Fruit fly (Drosophila melanogaster) whole organism, pupa: Measurements from ENCODE around the gene Gapvd1.
A peak's percentile ranks its signal among the peaks of the same experiment; 100 is the strongest.

Experiments used
- CG10348 ChIP-seq: fragments of 200-800 bp; sonication (Bioruptor generic); IDR thresholded peaks from 2 replicates; pipeline ENCODE4 v1.3.6; 2022; ENCODE audit warnings: missing biosample characterization, missing genetic modification characterization
- CG12605 ChIP-seq: fragments of 200-800 bp; sonication (Bioruptor generic); IDR thresholded peaks from 2 replicates; pipeline ENCODE4 v1.3.6; 2022; ENCODE audit warnings: missing biosample characterization, missing genetic modification characterization
- CG13204 ChIP-seq: fragments of 200-800 bp; sonication (Bioruptor generic); optimal IDR thresholded peaks from 2 replicates; lab custom pipeline; 2018; ENCODE audit warnings: missing biosample characterization, mild to moderate bottlenecking, missing genetic modification characterization, moderate library complexity
- CG14655 ChIP-seq: fragments of 200-800 bp; sonication (Bioruptor generic); optimal IDR thresholded peaks from 3 replicates; lab custom pipeline; 2017; ENCODE audit warnings: mild to moderate bottlenecking, missing biosample characterization, missing genetic modification reagents, missing genetic modification characterization
- CG15710 ChIP-seq: fragments of 200-800 bp; sonication (Bioruptor generic); optimal IDR thresholded peaks from 2 replicates; lab custom pipeline; 2018; ENCODE audit warnings: missing biosample characterization, mild to moderate bottlenecking, missing genetic modification characterization, moderate library complexity
- CG17806 ChIP-seq: fragments of 200-800 bp; sonication (Bioruptor generic); optimal IDR thresholded peaks from 2 replicates; lab custom pipeline; 2018; ENCODE audit warnings: missing biosample characterization, mild to moderate bottlenecking, missing genetic modification characterization, moderate library complexity
- CG32121 ChIP-seq: fragments of 200-800 bp; sonication (Bioruptor generic); IDR thresholded peaks from 2 replicates; pipeline ENCODE4 v1.3.6; 2022; ENCODE audit warnings: missing biosample characterization, missing genetic modification characterization
- CG34367 ChIP-seq: fragments of 200-800 bp; sonication (Bioruptor generic); optimal IDR thresholded peaks from 2 replicates; lab custom pipeline; 2018; ENCODE audit warnings: missing biosample characterization, mild to moderate bottlenecking, missing genetic modification characterization
- CG4496 ChIP-seq: fragments of 200-800 bp; sonication (Bioruptor generic); IDR thresholded peaks from 3 replicates; pipeline ENCODE4 v1.3.6; 2022; ENCODE audit warnings: missing biosample characterization, missing genetic modification characterization
- CG8159 ChIP-seq: fragments of 200-800 bp; sonication (Bioruptor generic); optimal IDR thresholded peaks from 3 replicates; lab custom pipeline; 2018; ENCODE audit warnings: missing biosample characterization, mild to moderate bottlenecking, missing genetic modification characterization, moderate library complexity
- CG8301 ChIP-seq: fragments of 200-800 bp; sonication (Bioruptor generic); optimal IDR thresholded peaks from 2 replicates; lab custom pipeline; 2018; ENCODE audit warnings: missing biosample characterization, mild to moderate bottlenecking, missing genetic modification characterization
- CG9948 ChIP-seq: fragments of 200-800 bp; sonication (Bioruptor generic); optimal IDR thresholded peaks from 2 replicates; lab custom pipeline; 2018; ENCODE audit warnings: missing biosample characterization, mild to moderate bottlenecking, missing genetic modification characterization, moderate library complexity
- D1 ChIP-seq: fragments of 200-800 bp; sonication (Bioruptor generic); optimal IDR thresholded peaks from 2 replicates; lab custom pipeline; 2018; ENCODE audit warnings: missing biosample characterization, mild to moderate bottlenecking, missing genetic modification characterization, moderate library complexity
- EcR ChIP-seq: fragments of 200-800 bp; sonication (Bioruptor generic); optimal IDR thresholded peaks from 3 replicates; lab custom pipeline; 2019; ENCODE audit warnings: missing biosample characterization, missing genetic modification characterization, mild to moderate bottlenecking, moderate library complexity, missing genetic modification reagents
- Ets98B ChIP-seq: fragments of 200-800 bp; sonication (Bioruptor generic); IDR thresholded peaks from 2 replicates; pipeline ENCODE4 v1.3.6; 2022; ENCODE audit warnings: missing biosample characterization, missing genetic modification characterization
- Pif1A ChIP-seq: fragments of 200-800 bp; sonication (Bioruptor generic); optimal IDR thresholded peaks from 3 replicates; lab custom pipeline; 2016; ENCODE audit warnings: missing biosample characterization, missing genetic modification characterization
- Pif1B ChIP-seq: fragments of 200-800 bp; sonication (Bioruptor generic); optimal IDR thresholded peaks from 3 replicates; lab custom pipeline; 2016; ENCODE audit warnings: missing biosample characterization, missing genetic modification characterization
- Snoo ChIP-seq: fragments of 200-800 bp; sonication (Bioruptor generic); optimal IDR thresholded peaks from 3 replicates; lab custom pipeline; 2017; ENCODE audit warnings: missing biosample characterization, mild to moderate bottlenecking, missing genetic modification characterization, inconsistent platforms
- fd96Ca ChIP-seq: fragments of 200-800 bp; sonication (Bioruptor generic); IDR thresholded peaks from 3 replicates; pipeline ENCODE4 v1.3.6; 2022; ENCODE audit warnings: missing biosample characterization, missing genetic modification characterization
- gl ChIP-seq: fragments of 200-800 bp; sonication (Bioruptor generic); optimal IDR thresholded peaks from 2 replicates; lab custom pipeline; 2018; ENCODE audit warnings: missing biosample characterization, mild to moderate bottlenecking, missing genetic modification characterization

Gapvd1 gene

DNA sequence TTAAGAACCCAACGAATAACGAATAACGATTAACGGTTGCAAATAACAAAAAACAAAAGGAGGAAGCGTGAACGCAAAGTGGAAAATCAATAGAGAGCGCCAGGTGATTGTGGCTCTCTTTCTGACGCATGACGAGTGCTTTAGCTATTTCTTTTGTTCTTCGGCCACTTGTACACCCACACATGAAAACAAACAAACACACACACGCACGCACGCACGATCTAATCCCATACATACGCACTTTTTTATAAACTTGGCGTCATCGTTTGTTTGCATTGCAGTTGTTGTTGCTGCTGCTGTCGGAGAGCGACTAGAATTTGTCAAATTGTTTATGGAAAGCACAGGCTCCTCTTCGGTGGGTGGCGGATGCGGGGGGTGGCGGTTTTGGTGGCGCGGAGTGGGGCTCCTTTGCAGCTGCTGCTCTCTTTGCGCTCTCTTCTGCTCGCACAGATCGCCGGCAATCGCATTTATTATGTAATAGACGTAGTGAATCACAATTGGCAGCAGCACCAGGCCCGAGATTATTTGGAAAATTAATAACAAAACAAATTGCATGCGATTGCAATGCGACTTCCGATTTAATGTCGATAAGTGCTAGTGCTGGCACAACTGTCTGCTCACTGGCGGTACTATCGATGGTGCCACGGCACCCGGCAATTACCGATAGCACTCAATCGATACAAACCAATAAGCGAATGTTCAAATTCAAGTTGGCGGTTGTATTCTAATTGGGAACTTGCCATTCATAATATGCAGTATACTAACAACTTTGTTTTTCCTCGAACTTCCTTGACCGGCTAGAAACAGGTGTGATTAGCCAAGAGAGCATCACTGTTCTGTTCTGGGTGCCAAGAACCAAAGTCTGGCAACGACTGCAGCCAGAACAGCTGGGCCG lies 14.0 kb downstream of the Gapvd1 start:
- no peak for TF ChIP-seq CG14655
- TF ChIP-seq CG32121 (GFP tag; lab: Robert Waterston, UW), result 0 out of 2 replicates have a peak, but pooled peaks have one; percentile 8
- TF ChIP-seq CG15710 (tag; lab: Kevin White, UChicago), result peak; percentile 25
- no peak for TF ChIP-seq gl (tag; lab: Kevin White, UChicago)
- TF ChIP-seq CG9948 (tag; lab: Kevin White, UChicago), result no peak
- TF ChIP-seq CG8159 (tag; lab: Kevin White, UChicago), result no peak
- TF ChIP-seq CG34367 (tag; lab: Kevin White, UChicago), result no peak
- no peak for TF ChIP-seq Pif1A (GFP tag; lab: Kevin White, UChicago)

DNA sequence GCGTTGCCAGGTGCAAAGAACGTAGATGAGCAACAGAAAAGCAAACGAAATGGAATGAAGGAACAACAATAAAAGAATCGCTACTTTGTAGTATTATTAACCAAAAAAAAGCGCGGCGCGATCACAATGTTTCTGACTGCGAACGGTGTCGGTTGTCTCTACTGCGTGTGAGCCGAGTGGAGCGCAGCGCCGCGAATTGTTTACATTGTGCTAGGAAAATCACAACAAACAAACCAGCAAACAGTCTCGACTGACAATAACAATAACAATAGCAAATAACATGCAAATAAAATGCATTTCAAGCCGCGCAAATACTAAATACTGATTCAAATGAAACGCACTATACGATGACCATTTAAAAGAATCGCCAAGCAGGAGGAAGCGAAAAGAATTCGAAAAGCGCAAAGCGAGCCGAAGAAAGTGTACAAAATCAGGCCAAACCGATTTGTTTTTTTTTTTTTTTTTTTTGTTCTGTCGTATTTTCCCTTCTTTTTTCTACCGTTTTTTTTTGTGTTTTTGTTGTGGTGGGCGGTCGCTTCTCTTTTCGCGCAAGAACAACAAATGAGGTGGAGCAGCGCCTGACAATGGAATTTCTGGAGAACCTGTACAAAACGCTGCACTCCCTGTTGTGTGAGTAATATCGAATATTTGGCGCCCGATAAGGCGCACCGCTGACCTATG lies 14.8 kb downstream of the Gapvd1 start, which contains the start of the genes CG34348 and Kap3:
CG34348 (plus strand) TSS at position 6 of the 681 bp plus-strand sequence.
Kap3 (minus strand) TSS at position 217 of the 681 bp plus-strand sequence.
- TF ChIP-seq CG15710 (tag; lab: Kevin White, UChicago) (no peak), Snoo (tag; lab: Kevin White, UChicago) (peak; percentile 40), CG17806 (tag; lab: Kevin White, UChicago) (no peak), Ets98B (GFP tag; lab: Robert Waterston, UW) (no peak; the same call in 1 of the 2 replicates), CG10348 (GFP tag; lab: Robert Waterston, UW) (no peak), Pif1A (GFP tag; lab: Kevin White, UChicago) (peak; percentile 47), Pif1B (no peak), gl (tag; lab: Kevin White, UChicago) (no peak), CG14655 (peak; percentile 19), CG32121 (GFP tag; lab: Robert Waterston, UW) (peak; percentile 60; the same call in 1 of the 2 replicates), CG12605 (GFP tag; lab: Robert Waterston, UW) (peak; percentile 75), CG4496 (GFP tag; lab: Robert Waterston, UW) (peak; percentile 9; the same call in 1 of the 3 replicates)

DNA sequence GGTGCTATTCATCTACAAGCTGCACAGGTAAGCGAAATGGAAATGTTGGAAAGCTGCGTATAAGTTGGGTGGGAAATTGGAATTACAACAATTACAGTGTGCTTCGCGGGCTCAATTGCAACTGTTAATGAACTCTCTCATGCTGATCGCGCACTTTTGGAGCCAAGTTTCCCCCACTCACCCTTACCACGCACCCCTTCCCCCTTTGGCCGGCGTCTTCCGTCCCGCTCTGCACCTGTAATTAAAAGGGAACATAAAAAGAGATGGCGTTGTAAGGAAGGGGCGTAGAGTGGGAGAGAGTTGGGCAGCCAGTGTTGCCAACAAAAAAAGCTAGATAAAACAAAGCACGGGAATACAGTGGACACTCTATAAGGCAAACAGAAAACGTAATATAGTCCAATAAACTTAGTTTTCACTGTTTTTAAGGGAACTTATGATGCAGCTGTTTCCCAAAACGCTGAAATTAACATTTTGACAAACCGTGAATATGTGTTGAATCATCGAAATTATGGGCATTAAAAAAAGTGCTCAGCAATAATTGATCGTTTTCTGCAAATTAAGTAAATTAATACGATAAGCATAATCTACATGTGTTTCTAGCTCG lies 15.6 kb downstream of the Gapvd1 start:
- TF ChIP-seq CG9948 (tag; lab: Kevin White, UChicago) (peak; percentile 5), CG12605 (GFP tag; lab: Robert Waterston, UW) (no peak), EcR (GFP tag; lab: Kevin White, UChicago) (peak; percentile 26), CG15710 (tag; lab: Kevin White, UChicago) (peak; percentile 26), Pif1A (GFP tag; lab: Kevin White, UChicago) (peak; percentile 32), CG32121 (GFP tag; lab: Robert Waterston, UW) (no peak), CG10348 (GFP tag; lab: Robert Waterston, UW) (no peak), CG8159 (tag; lab: Kevin White, UChicago) (peak; percentile 1), CG8301 (tag; lab: Kevin White, UChicago) (peak; percentile 4), Pif1B (no peak), CG13204 (GFP tag; lab: Kevin White, UChicago) (peak; percentile 21), CG34367 (tag; lab: Kevin White, UChicago) (no peak), CG14655 (peak; percentile 50)

- TF ChIP-seq CG4496 (GFP tag; lab: Robert Waterston, UW) (peak; percentile 49; the same call in 2 of the 3 replicates), CG32121 (GFP tag; lab: Robert Waterston, UW) (no peak)
- TF ChIP-seq, all 21 proteins: peak for 1
Observed at dm6 chrX:11342168-11342567, 17.0 kb downstream of the Gapvd1 start.

dm6 chrX:11342771-11343170 lies 17.6 kb downstream of the Gapvd1 start:
- no peak for TF ChIP-seq CG8159 (tag; lab: Kevin White, UChicago)
- no peak for TF ChIP-seq CG15710 (tag; lab: Kevin White, UChicago)
- TF ChIP-seq Pif1B, result no peak
- TF ChIP-seq CG12605 (GFP tag; lab: Robert Waterston, UW), result no peak
- no peak for TF ChIP-seq CG17806 (tag; lab: Kevin White, UChicago)
- TF ChIP-seq CG4496 (GFP tag; lab: Robert Waterston, UW), result no peak
- TF ChIP-seq Snoo (tag; lab: Kevin White, UChicago), result no peak
- no peak for TF ChIP-seq D1 (tag; lab: Kevin White, UChicago)
- TF ChIP-seq CG9948 (tag; lab: Kevin White, UChicago), result no peak
- no peak for TF ChIP-seq CG14655
- no peak for TF ChIP-seq Pif1A (GFP tag; lab: Kevin White, UChicago)
- no peak for TF ChIP-seq CG32121 (GFP tag; lab: Robert Waterston, UW)
- TF ChIP-seq fd96Ca (GFP tag; lab: Robert Waterston, UW), result no peak
- TF ChIP-seq CG13204 (GFP tag; lab: Kevin White, UChicago), result no peak
- TF ChIP-seq CG8301 (tag; lab: Kevin White, UChicago), result no peak
